Fruit fly (Drosophila melanogaster) whole organism, embryonic: ENCODE data around the gene Nadsyn.

ENCODE experiments used
- B-H1 ChIP-seq: fragments of 200-800 bp; sonication (Bioruptor generic); IDR thresholded peaks from 3 replicates; pipeline ENCODE4 v1.3.6; 2022; ENCODE audit warnings: missing biosample characterization, missing genetic modification characterization
- BEAF-32 ChIP-seq: fragments of 200-800 bp; sonication (Bioruptor generic); optimal IDR thresholded peaks from 3 replicates; lab custom pipeline; 2017; ENCODE audit warnings: missing biosample characterization, missing genetic modification characterization, mild to moderate bottlenecking, moderate library complexity, missing genetic modification reagents
- Bgb ChIP-seq: fragments of 200-800 bp; sonication (Bioruptor generic); IDR thresholded peaks from 2 replicates; pipeline ENCODE4 v1.3.6; 2022; ENCODE audit warnings: missing biosample characterization, missing genetic modification characterization; ENCODE audit not compliant: partially characterized antibody
- CG10462 ChIP-seq: fragments of 200-800 bp; sonication (Bioruptor generic); optimal IDR thresholded peaks from 2 replicates; lab custom pipeline; 2016; ENCODE audit warnings: missing biosample characterization, missing genetic modification characterization
- CG14710 ChIP-seq: fragments of 200-800 bp; sonication (Bioruptor generic); optimal IDR thresholded peaks from 3 replicates; lab custom pipeline; 2019; ENCODE audit warnings: missing biosample characterization, mild to moderate bottlenecking, missing genetic modification characterization, moderate library complexity
- CG15479 ChIP-seq: fragments of 200-800 bp; sonication (Bioruptor generic); optimal IDR thresholded peaks from 3 replicates; lab custom pipeline; 2019; ENCODE audit warnings: missing biosample characterization, mild to moderate bottlenecking, missing genetic modification characterization, moderate library complexity
- CG2116 ChIP-seq: fragments of 200-800 bp; sonication (Bioruptor generic); optimal IDR thresholded peaks from 3 replicates; lab custom pipeline; 2018; ENCODE audit warnings: missing biosample characterization, mild to moderate bottlenecking, missing genetic modification characterization
- CG2202 ChIP-seq: fragments of 200-800 bp; sonication (Bioruptor generic); optimal IDR thresholded peaks from 2 replicates; lab custom pipeline; 2018; ENCODE audit warnings: missing biosample characterization, mild to moderate bottlenecking, missing genetic modification characterization
- CG2712 ChIP-seq: fragments of 200-800 bp; optimal IDR thresholded peaks from 3 replicates; lab custom pipeline; 2019; ENCODE audit warnings: missing biosample characterization, mild to moderate bottlenecking, missing genetic modification characterization, moderate library complexity
- CG3281 ChIP-seq: fragments of 200-800 bp; sonication (Bioruptor generic); optimal IDR thresholded peaks from 3 replicates; lab custom pipeline; 2017; ENCODE audit warnings: missing biosample characterization, mild to moderate bottlenecking, missing genetic modification characterization
- CG33213 ChIP-seq: fragments of 200-800 bp; sonication (Bioruptor generic); optimal IDR thresholded peaks from 3 replicates; lab custom pipeline; 2016; ENCODE audit warnings: missing biosample characterization, missing genetic modification characterization
- CG34224 ChIP-seq: fragments of 200-800 bp; sonication (Bioruptor generic); IDR thresholded peaks from 3 replicates; pipeline ENCODE4 v1.3.6; 2022; ENCODE audit warnings: missing biosample characterization, missing genetic modification characterization; ENCODE audit not compliant: partially characterized antibody
- CG3726 ChIP-seq: fragments of 200-800 bp; sonication (Bioruptor generic); IDR thresholded peaks from 3 replicates; pipeline ENCODE4, ENCODE4 v1.3.6; 2022; ENCODE audit warnings: missing biosample characterization, missing genetic modification characterization
- CG42726 ChIP-seq: fragments of 200-800 bp; sonication (Bioruptor generic); IDR thresholded peaks from 2 replicates; pipeline ENCODE4 v1.3.6; 2022; ENCODE audit warnings: missing biosample characterization, missing genetic modification characterization; ENCODE audit not compliant: partially characterized antibody
- CG6854 ChIP-seq: fragments of 200-800 bp; sonication (Bioruptor generic); optimal IDR thresholded peaks from 3 replicates; lab custom pipeline; 2017; ENCODE audit warnings: missing biosample characterization, mild to moderate bottlenecking, missing genetic modification characterization
- CG7963 ChIP-seq: fragments of 200-800 bp; sonication (Bioruptor generic); IDR thresholded peaks from 3 replicates; pipeline ENCODE4 v1.3.6; 2022; ENCODE audit warnings: missing biosample characterization, missing genetic modification characterization; ENCODE audit not compliant: partially characterized antibody
- CG8765 ChIP-seq: fragments of 200-800 bp; sonication (Bioruptor generic); IDR thresholded peaks from 2 replicates; pipeline ENCODE4 v1.3.6; 2022; ENCODE audit warnings: missing biosample characterization, missing genetic modification characterization
- CG9215 ChIP-seq: fragments of 200-800 bp; sonication (Bioruptor generic); IDR thresholded peaks from 2 replicates; pipeline ENCODE4 v1.3.6; 2022; ENCODE audit warnings: missing biosample characterization, missing genetic modification characterization
- D19A ChIP-seq: fragments of 200-800 bp; optimal IDR thresholded peaks from 3 replicates; lab custom pipeline; 2019; ENCODE audit warnings: missing biosample characterization, mild to moderate bottlenecking, missing genetic modification characterization, moderate library complexity
- Dll ChIP-seq: fragments of 200-800 bp; sonication (Bioruptor generic); IDR thresholded peaks from 4 replicates; pipeline ENCODE4 v1.3.6; 2022; ENCODE audit warnings: missing biosample characterization, missing genetic modification characterization; ENCODE audit not compliant: partially characterized antibody
- Doc3 ChIP-seq: fragments of 200-800 bp; sonication (Bioruptor generic); IDR thresholded peaks from 3 replicates; pipeline ENCODE4 v1.3.6; 2022; ENCODE audit warnings: missing biosample characterization, missing genetic modification characterization; ENCODE audit not compliant: partially characterized antibody
- Dp ChIP-seq: fragments of 200-800 bp; sonication (Bioruptor generic); optimal IDR thresholded peaks from 2 replicates; lab custom pipeline; 2018; ENCODE audit warnings: missing biosample characterization, mild to moderate bottlenecking, missing genetic modification characterization, moderate library complexity
- Dref ChIP-seq: fragments of 200-800 bp; sonication (Bioruptor generic); IDR thresholded peaks from 2 replicates; pipeline ENCODE4 v1.3.6; 2022; ENCODE audit warnings: missing biosample characterization, missing genetic modification characterization
- HLH4C ChIP-seq: fragments of 200-800 bp; sonication (Bioruptor generic); IDR thresholded peaks from 3 replicates; pipeline ENCODE4 v1.3.6; 2022; ENCODE audit warnings: missing biosample characterization, missing genetic modification characterization; ENCODE audit not compliant: partially characterized antibody
- MESR4 ChIP-seq: fragments of 200-800 bp; sonication (Bioruptor generic); optimal IDR thresholded peaks from 2 replicates; lab custom pipeline; 2018; ENCODE audit warnings: missing biosample characterization, mild to moderate bottlenecking, missing genetic modification characterization, moderate library complexity
- NfI ChIP-seq: fragments of 200-800 bp; sonication (Bioruptor generic); optimal IDR thresholded peaks from 3 replicates; lab custom pipeline; 2018; ENCODE audit warnings: missing biosample characterization, mild to moderate bottlenecking, missing genetic modification characterization, moderate library complexity
- Opbp ChIP-seq: fragments of 200-800 bp; sonication (Bioruptor generic); IDR thresholded peaks from 3 replicates; pipeline ENCODE4 v1.3.6; 2022; ENCODE audit warnings: missing biosample characterization, missing genetic modification characterization; ENCODE audit not compliant: partially characterized antibody
- Pdp1 ChIP-seq, 2 experiments: fragments of 200-800 bp; sonication (Bioruptor generic); optimal IDR thresholded peaks; 3 replicates each; lab custom pipeline; 2016; ENCODE audit warnings: missing biosample characterization in 2 of 2, missing genetic modification characterization in 2 of 2, mild to moderate bottlenecking in 1 of 2, moderate library complexity in 1 of 2
- Sox100B ChIP-seq: fragments of 200-800 bp; sonication (Bioruptor generic); optimal IDR thresholded peaks from 3 replicates; lab custom pipeline; 2018; ENCODE audit warnings: missing biosample characterization, mild to moderate bottlenecking, missing genetic modification characterization
- amos ChIP-seq: fragments of 200-800 bp; sonication (Bioruptor generic); IDR thresholded peaks from 2 replicates; pipeline ENCODE4 v1.3.6; 2022; ENCODE audit warnings: missing biosample characterization, missing genetic modification characterization; ENCODE audit not compliant: partially characterized antibody
- ato ChIP-seq: fragments of 200-800 bp; sonication (Bioruptor generic); IDR thresholded peaks from 2 replicates; pipeline ENCODE4 v1.3.6; 2022; ENCODE audit warnings: missing biosample characterization, missing genetic modification characterization; ENCODE audit not compliant: partially characterized antibody
- bbx ChIP-seq: fragments of 200-800 bp; sonication (Bioruptor generic); IDR thresholded peaks from 2 replicates; pipeline ENCODE4 v1.3.6; 2022; ENCODE audit warnings: missing biosample characterization, missing genetic modification characterization; ENCODE audit not compliant: partially characterized antibody
- cas ChIP-seq: fragments of 200-800 bp; sonication (Bioruptor generic); IDR thresholded peaks from 2 replicates; pipeline ENCODE4 v1.3.6; 2022; ENCODE audit warnings: missing biosample characterization, missing genetic modification characterization
- emc ChIP-seq: fragments of 200-800 bp; sonication (Bioruptor generic); optimal IDR thresholded peaks from 2 replicates; lab custom pipeline; 2016; ENCODE audit warnings: missing biosample characterization, missing genetic modification characterization
- fd96Cb ChIP-seq: fragments of 200-800 bp; sonication (Bioruptor generic); optimal IDR thresholded peaks from 2 replicates; lab custom pipeline; 2018; ENCODE audit warnings: missing biosample characterization, mild to moderate bottlenecking, missing genetic modification characterization, moderate library complexity
- gfzf ChIP-seq: fragments of 200-800 bp; sonication (Bioruptor generic); optimal IDR thresholded peaks from 2 replicates; lab custom pipeline; 2016; ENCODE audit warnings: missing biosample characterization, mild to moderate bottlenecking, missing genetic modification characterization, moderate library complexity
- gsb-n ChIP-seq: fragments of 200-800 bp; sonication (Bioruptor generic); optimal IDR thresholded peaks from 3 replicates; lab custom pipeline; 2018; ENCODE audit warnings: missing biosample characterization, mild to moderate bottlenecking, missing genetic modification characterization
- hbn ChIP-seq: fragments of 200-800 bp; sonication (Bioruptor generic); IDR thresholded peaks from 2 replicates; pipeline ENCODE4 v1.3.6; 2022; ENCODE audit warnings: missing biosample characterization, missing genetic modification characterization; ENCODE audit not compliant: partially characterized antibody
- hkb ChIP-seq, 2 experiments: fragments of 200-800 bp in 1 of 2; fragments of >200 bp in 1 of 2; sonication (Bioruptor generic) in 1 of 2; IDR thresholded peaks in 1 of 2; optimal IDR thresholded peaks in 1 of 2; 2 replicates each; pipeline versions ENCODE4 v1.3.6 to Lab custom; 2017 to 2022; ENCODE audit warnings: missing biosample characterization in 1 of 2, missing genetic modification characterization in 1 of 2
- insv ChIP-seq, 2 experiments: fragments of 200-800 bp; sonication (Bioruptor generic); optimal IDR thresholded peaks; 3 replicates each; lab custom pipeline; 2016 to 2018; ENCODE audit warnings: missing biosample characterization in 2 of 2, missing genetic modification characterization in 2 of 2
- nerfin-2 ChIP-seq: fragments of 200-800 bp; sonication (Bioruptor generic); IDR thresholded peaks from 2 replicates; pipeline ENCODE4 v1.3.6; 2022; ENCODE audit warnings: missing biosample characterization, missing genetic modification characterization; ENCODE audit not compliant: partially characterized antibody
- pzg ChIP-seq: fragments of 200-800 bp; sonication (Bioruptor generic); optimal IDR thresholded peaks from 3 replicates; lab custom pipeline; 2018; ENCODE audit warnings: missing biosample characterization, mild to moderate bottlenecking, missing genetic modification characterization, moderate library complexity
- row ChIP-seq: fragments of 200-800 bp; sonication (Bioruptor generic); IDR thresholded peaks from 3 replicates; pipeline ENCODE4 v1.3.6; 2022; ENCODE audit warnings: missing biosample characterization, missing genetic modification characterization
- sens ChIP-seq: fragments of 200-800 bp; sonication (Bioruptor generic); peaks from one replicate; lab custom pipeline; 2016; ENCODE audit warnings: missing biosample characterization, missing genetic modification characterization
- sob ChIP-seq: fragments of 200-800 bp; sonication (Bioruptor generic); IDR thresholded peaks from 2 replicates; pipeline ENCODE4 v1.3.6; 2022; ENCODE audit warnings: missing biosample characterization, missing genetic modification characterization
- tll ChIP-seq, 2 experiments: fragments of 200-800 bp in 1 of 2; fragments of >200 bp in 1 of 2; sonication (Bioruptor generic) in 1 of 2; optimal IDR thresholded peaks; 2 replicates each; lab custom pipeline; 2017 to 2019; ENCODE audit warnings: missing biosample characterization in 2 of 2, missing genetic modification characterization in 2 of 2, mild to moderate bottlenecking in 1 of 2, moderate library complexity in 1 of 2
- zen2 ChIP-seq: fragments of 200-800 bp; sonication (Bioruptor generic); IDR thresholded peaks from 3 replicates; pipeline ENCODE4 v1.3.6; 2022; ENCODE audit warnings: missing biosample characterization, missing genetic modification characterization; ENCODE audit not compliant: partially characterized antibody

Nadsyn gene

DNA sequence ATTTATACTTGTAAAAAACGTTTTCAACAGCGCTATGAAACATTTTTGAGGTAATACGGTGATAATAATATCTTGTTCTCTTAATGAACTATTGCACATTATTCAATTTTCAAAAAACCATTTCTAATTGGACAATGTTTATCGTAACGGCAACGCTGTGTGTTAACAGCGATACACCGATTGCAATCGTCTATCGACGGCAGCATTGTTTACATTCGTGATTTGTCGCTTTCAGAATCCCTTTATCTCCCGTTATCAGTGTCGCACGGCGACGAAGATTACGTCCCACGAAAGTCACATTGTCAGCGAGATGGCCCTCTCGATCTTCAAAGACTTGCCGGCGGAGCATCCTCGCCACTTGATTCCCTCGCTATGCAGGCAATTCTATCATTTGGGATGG is 19.9 kb upstream of the Nadsyn start, which contains the start of gene CG11134 (continued):
- peak; percentile 45 for TF ChIP-seq BEAF-32 (GFP tag; lab: Kevin White, UChicago)
- no peak for TF ChIP-seq fd96Cb (tag; lab: Kevin White, UChicago)
- no peak for TF ChIP-seq gsb-n (tag; lab: Kevin White, UChicago)
- peak; percentile 64 for TF ChIP-seq Dref (GFP tag; lab: Robert Waterston, UW)
- peak; percentile 60; the same call in 1 of the 2 replicates for TF ChIP-seq bbx
- no peak for TF ChIP-seq CG2202 (tag; lab: Kevin White, UChicago)
- no peak for TF ChIP-seq sens
- TF ChIP-seq Sox100B: no peak
- TF ChIP-seq row (GFP tag; lab: Robert Waterston, UW): 0 out of 3 replicates have a peak, but pooled peaks have one; percentile 5
- TF ChIP-seq Opbp (GFP tag; lab: Robert Waterston, UW): peak; percentile 40; the same call in 1 of the 3 replicates
- no peak for TF ChIP-seq sob
- no peak for TF ChIP-seq CG10462
- no peak for TF ChIP-seq CG8765 (GFP tag; lab: Robert Waterston, UW)
- TF ChIP-seq CG9215 (GFP tag; lab: Robert Waterston, UW): no peak
- peak; percentile 84 for TF ChIP-seq CG2116
- TF ChIP-seq amos (GFP tag; lab: Robert Waterston, UW): peak; percentile 44; the same call in 1 of the 2 replicates
- no peak for TF ChIP-seq emc
- TF ChIP-seq zen2 (GFP tag; lab: Robert Waterston, UW): 0 out of 3 replicates have a peak, but pooled peaks have one; percentile 43
- peak; percentile 57 for TF ChIP-seq Dp
- peak; percentile 14; the same call in 1 of the 2 replicates for TF ChIP-seq hbn (GFP tag; lab: Robert Waterston, UW)
- no peak for TF ChIP-seq D19A (tag; lab: Kevin White, UChicago)
- no peak for TF ChIP-seq CG3281 (GFP tag; lab: Kevin White, UChicago)
- TF ChIP-seq pzg (GFP tag; lab: Kevin White, UChicago): peak; percentile 38
- TF ChIP-seq Bgb (GFP tag; lab: Robert Waterston, UW): peak; percentile 39; the same call in 1 of the 2 replicates
- 0 out of 2 replicates have a peak, but pooled peaks have one; percentile 23 for TF ChIP-seq ato (GFP tag; lab: Robert Waterston, UW)
- TF ChIP-seq CG15479 (GFP tag; lab: Kevin White, UChicago): peak; percentile 52
- TF ChIP-seq CG7963: peak; percentile 38; the same call in 1 of the 3 replicates
- 0 out of 4 replicates have a peak, but pooled peaks have one; percentile 51 for TF ChIP-seq Dll (GFP tag; lab: Robert Waterston, UW)
- TF ChIP-seq CG3726: no peak
- peak in 1 of 2 experiments; percentile 15 for TF ChIP-seq Pdp1 (GFP tag; optimal IDR thresholded peaks at IDR 0.05; lab: Kevin White, UChicago)
- TF ChIP-seq CG34224 (GFP tag; lab: Robert Waterston, UW): peak; percentile 43; the same call in 1 of the 3 replicates
- TF ChIP-seq NfI (GFP tag; lab: Kevin White, UChicago): no peak
- peak in 1 of 2 experiments; percentile 83 for TF ChIP-seq insv (GFP tag; optimal IDR thresholded peaks at IDR 0.05; lab: Kevin White, UChicago)

DNA sequence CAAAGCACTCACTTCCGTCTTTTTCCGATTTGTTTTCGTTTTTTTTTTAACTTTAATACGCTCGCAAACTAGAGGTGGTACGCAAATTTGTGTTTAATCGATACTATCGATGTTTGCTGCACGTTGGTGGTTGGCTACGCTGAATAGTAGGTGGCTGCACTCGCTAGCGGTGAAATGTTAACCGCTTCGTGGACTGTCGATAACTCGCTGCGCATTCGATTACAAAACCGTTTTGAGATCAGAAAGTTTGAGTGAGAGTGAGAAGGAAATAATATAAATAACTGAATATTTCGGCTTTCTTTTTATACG is 18.0 kb upstream of the Nadsyn start, which contains the start of gene g:
g (minus strand) TSS at position 105 of the 309 bp plus-strand sequence.
- TF ChIP-seq Dll (GFP tag; lab: Robert Waterston, UW) (peak; percentile 82), CG2712 (tag; lab: Kevin White, UChicago) (no peak), CG33213 (peak; percentile 22), hkb (optimal IDR thresholded peaks at IDR 0.05; lab: Kevin White, UChicago) (no peak), hkb (GFP tag; IDR thresholded peaks at IDR 0.05; lab: Robert Waterston, UW) (0 out of 2 replicates have a peak, but pooled peaks have one; percentile 1), sens (peak; percentile 50), gfzf (GFP tag; lab: Kevin White, UChicago) (peak; percentile 48), CG14710 (tag; lab: Kevin White, UChicago) (peak; percentile 42), Doc3 (GFP tag; lab: Robert Waterston, UW) (peak; percentile 76), sob (0 out of 2 replicates have a peak, but pooled peaks have one; percentile 6), Dref (GFP tag; lab: Robert Waterston, UW) (peak; percentile 92), HLH4C (GFP tag; lab: Robert Waterston, UW) (peak; percentile 84), CG6854 (no peak), CG42726 (GFP tag; lab: Robert Waterston, UW) (peak; percentile 88), B-H1 (no peak), tll (GFP tag; optimal IDR thresholded peaks at IDR 0.05; lab: Kevin White, UChicago) (no peak), nerfin-2 (GFP tag; lab: Robert Waterston, UW) (peak; percentile 83), cas (GFP tag; lab: Robert Waterston, UW) (no peak), MESR4 (no peak)
